Worm (Caenorhabditis elegans): ENCODE results near the gene C50B6.3.

Gene C50B6.3

DNA sequence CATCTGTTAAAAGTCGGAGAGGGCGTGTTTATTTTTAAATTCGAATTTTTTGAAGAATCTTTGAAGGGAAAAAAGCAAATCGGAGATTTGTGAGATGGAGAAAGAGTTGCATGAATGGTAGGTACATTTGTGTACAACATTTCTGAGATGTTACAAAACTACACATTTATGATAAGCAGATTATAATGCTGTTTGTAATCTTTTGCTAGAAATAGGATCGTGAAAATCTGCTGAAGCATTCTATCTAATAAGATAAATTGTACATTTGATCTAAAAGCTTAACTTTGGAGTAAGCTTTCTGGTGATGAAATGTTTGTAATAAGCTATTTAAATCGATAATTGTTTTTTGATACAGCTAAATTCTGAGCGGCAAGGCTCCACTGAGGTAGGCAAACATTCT is 41.1 kb upstream of the C50B6.3 start:
- TF ChIP-seq ceh-2 (tag; optimal IDR thresholded peaks at IDR 0.05) = no peak
- no peak for TF ChIP-seq hlh-8 (tag; optimal IDR thresholded peaks at IDR 0.05)
- no peak for TF ChIP-seq eyg-1 (tag; optimal IDR thresholded peaks at IDR 0.05)
- TF ChIP-seq npax-4 (tag; optimal IDR thresholded peaks at IDR 0.05) = no peak
- no peak for TF ChIP-seq madf-2 (tag; optimal IDR thresholded peaks at IDR 0.05)
- TF ChIP-seq C38D4.7 (GFP tag; optimal IDR thresholded peaks at IDR 0.05) = no peak
- TF ChIP-seq pros-1 (tag; optimal IDR thresholded peaks at IDR 0.05) = no peak
- no peak for TF ChIP-seq pha-4 (tag; optimal IDR thresholded peaks at IDR 0.05)

DNA sequence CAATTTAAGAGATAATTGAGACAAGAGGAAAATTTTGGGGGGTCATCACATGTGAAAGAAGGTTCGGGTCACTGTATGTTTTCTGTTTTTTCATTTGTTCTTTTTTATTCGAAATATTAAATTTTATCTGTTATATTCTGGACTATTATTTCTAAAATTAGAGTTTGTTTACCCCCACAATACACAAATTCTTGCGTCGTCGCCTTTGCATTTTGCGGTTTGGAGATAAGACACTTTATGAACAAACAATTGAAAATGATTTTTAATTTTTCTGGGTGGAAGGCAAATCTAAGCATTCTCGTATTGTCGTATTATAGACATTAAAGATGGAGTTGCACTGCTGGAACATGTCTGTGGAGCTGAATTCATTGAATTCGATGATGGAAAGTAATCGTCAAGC is 40.1 kb upstream of the C50B6.3 start:
- TF ChIP-seq C38D4.7 (GFP tag; optimal IDR thresholded peaks at IDR 0.05) = no peak
- TF ChIP-seq unc-55 (GFP tag; optimal IDR thresholded peaks at IDR 0.05) = no peak
- TF ChIP-seq Y22D7AL.16 (tag; optimal IDR thresholded peaks at IDR 0.05) = no peak
- no peak for TF ChIP-seq npax-4 (tag; optimal IDR thresholded peaks at IDR 0.05)
- TF ChIP-seq hlh-8 (tag; optimal IDR thresholded peaks at IDR 0.05) = no peak
- TF ChIP-seq odd-2 (tag; optimal IDR thresholded peaks at IDR 0.05) = no peak
- TF ChIP-seq rnt-1 (tag; optimal IDR thresholded peaks at IDR 0.05) = no peak
- TF ChIP-seq unc-3 (GFP tag; conservative IDR thresholded peaks at IDR 0.05) = no peak
- no peak for TF ChIP-seq unc-3 (tag; optimal IDR thresholded peaks at IDR 0.05)
- no peak for TF ChIP-seq fkh-10 (GFP tag; optimal IDR thresholded peaks at IDR 0.05)
- no peak for TF ChIP-seq C08G9.2 (tag; optimal IDR thresholded peaks at IDR 0.05)
- no peak for TF ChIP-seq T23F11.4 (GFP tag; optimal IDR thresholded peaks at IDR 0.05)
- TF ChIP-seq unc-86 (tag; optimal IDR thresholded peaks at IDR 0.05) = no peak
- TF ChIP-seq ttx-3 (tag; optimal IDR thresholded peaks at IDR 0.05) = no peak
- no peak for TF ChIP-seq ceh-2 (tag; optimal IDR thresholded peaks at IDR 0.05)
- TF ChIP-seq ceh-9 (tag; optimal IDR thresholded peaks at IDR 0.05) = no peak

DNA sequence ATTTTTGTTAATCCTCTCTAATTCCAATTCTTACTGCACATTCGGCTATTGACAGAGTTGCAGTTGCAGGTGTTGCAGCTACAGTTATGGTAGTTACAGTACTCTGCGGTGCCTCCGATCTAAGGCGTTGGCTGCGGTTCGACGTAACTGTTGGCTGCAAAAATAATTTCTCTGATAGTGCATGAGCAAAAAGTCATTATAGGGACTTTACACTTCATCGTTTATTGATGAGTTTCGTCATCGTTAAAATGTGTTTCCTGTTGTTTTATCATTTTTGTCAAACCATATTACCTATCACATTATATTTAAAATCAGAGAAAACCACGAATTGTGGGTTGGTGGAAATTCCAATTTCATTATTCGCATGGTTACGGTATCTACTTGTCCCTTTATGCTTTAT is 38.8 kb upstream of the C50B6.3 start:
- TF ChIP-seq ceh-24 (tag; optimal IDR thresholded peaks at IDR 0.05) (no peak), ets-4 (tag; optimal IDR thresholded peaks at IDR 0.05) (no peak), madf-2 (tag; optimal IDR thresholded peaks at IDR 0.05) (no peak), sox-4 (tag; optimal IDR thresholded peaks at IDR 0.05) (no peak), fax-1 (tag; optimal IDR thresholded peaks at IDR 0.05) (no peak), ceh-6 (GFP tag; optimal IDR thresholded peaks at IDR 0.05) (no peak), hlh-30 (tag; optimal IDR thresholded peaks at IDR 0.05; ENCODE audit: insufficient read depth) (no peak), pha-4 (tag; optimal IDR thresholded peaks at IDR 0.05) (no peak), pqm-1 (tag; optimal IDR thresholded peaks at IDR 0.05) (no peak), nhr-11 (tag; optimal IDR thresholded peaks at IDR 0.05) (no peak), ceh-30 (tag; optimal IDR thresholded peaks at IDR 0.05) (no peak), nhr-232 (tag; optimal IDR thresholded peaks at IDR 0.05) (no peak), gmeb-2 (tag; optimal IDR thresholded peaks at IDR 0.05) (no peak), ref-2 (tag; optimal IDR thresholded peaks at IDR 0.05) (no peak), unc-3 (GFP tag; conservative IDR thresholded peaks at IDR 0.05) (no peak), unc-3 (tag; optimal IDR thresholded peaks at IDR 0.05) (no peak), ceh-34 (tag; optimal IDR thresholded peaks at IDR 0.05) (no peak), unc-42 (tag; optimal IDR thresholded peaks at IDR 0.05) (no peak), F13H6.1 (tag; optimal IDR thresholded peaks at IDR 0.05) (no peak), C38D4.7 (GFP tag; optimal IDR thresholded peaks at IDR 0.05) (no peak), hlh-6 (tag; optimal IDR thresholded peaks at IDR 0.05) (no peak)

DNA sequence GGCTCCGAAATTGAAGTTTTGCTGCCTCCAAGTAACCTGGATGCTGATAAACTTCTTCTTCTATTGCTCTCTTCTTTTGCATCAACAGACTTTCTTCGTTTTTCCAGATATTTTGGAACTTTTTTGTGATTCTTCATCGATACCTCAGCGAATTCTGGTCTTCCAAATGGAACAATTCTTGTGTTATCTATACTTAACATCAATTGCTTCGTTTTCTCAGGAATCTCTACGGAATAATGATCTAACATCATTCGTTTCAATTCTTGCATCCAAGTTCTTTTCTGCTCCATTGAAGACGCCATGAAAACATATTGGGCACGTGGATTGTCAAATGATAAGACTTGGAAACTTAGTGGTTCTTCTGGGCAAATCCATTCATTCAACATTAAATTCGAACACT is 37.4 kb upstream of the C50B6.3 start, which contains the start of gene F32F2.4:
Gene F32F2.4, plus strand, starts transcription at position 301 of the 400 bp plus-strand sequence.
- TF ChIP-seq C38D4.7 (GFP tag; optimal IDR thresholded peaks at IDR 0.05) (no peak), eyg-1 (tag; optimal IDR thresholded peaks at IDR 0.05) (no peak), rnt-1 (tag; optimal IDR thresholded peaks at IDR 0.05) (no peak), tbx-7 (tag; optimal IDR thresholded peaks at IDR 0.05) (no peak), pqm-1 (tag; optimal IDR thresholded peaks at IDR 0.05) (no peak), nfya-1 (tag; optimal IDR thresholded peaks at IDR 0.05) (no peak), sox-4 (tag; optimal IDR thresholded peaks at IDR 0.05) (no peak), madf-2 (tag; optimal IDR thresholded peaks at IDR 0.05) (no peak), ceh-2 (tag; optimal IDR thresholded peaks at IDR 0.05) (no peak), F13H6.1 (tag; optimal IDR thresholded peaks at IDR 0.05) (no peak), nhr-11 (tag; optimal IDR thresholded peaks at IDR 0.05) (no peak), unc-86 (tag; optimal IDR thresholded peaks at IDR 0.05) (no peak), Y22D7AL.16 (tag; optimal IDR thresholded peaks at IDR 0.05) (no peak), mec-3 (tag; optimal IDR thresholded peaks at IDR 0.05; ENCODE audit: borderline replicate concordance) (no peak), sdc-2 (tag; optimal IDR thresholded peaks at IDR 0.05) (no peak), che-1 (tag; optimal IDR thresholded peaks at IDR 0.05) (no peak)

Measured in whole organism, late embryonic.